Fruit fly (Drosophila melanogaster) whole organism, embryonic: ENCODE data around the gene CG2841.

Experiments used
- CG10462 ChIP-seq: fragments of 200-800 bp; sonication (Bioruptor generic); optimal IDR thresholded peaks from 2 replicates; lab custom pipeline; 2016; ENCODE audit warnings: missing biosample characterization, missing genetic modification characterization
- CG12769 ChIP-seq: fragments of 200-800 bp; sonication (Bioruptor generic); optimal IDR thresholded peaks from 2 replicates; lab custom pipeline; 2019; ENCODE audit warnings: missing biosample characterization, mild to moderate bottlenecking, missing genetic modification characterization, moderate library complexity
- CG12942 ChIP-seq: fragments of 200-800 bp; sonication (Bioruptor generic); optimal IDR thresholded peaks from 3 replicates; lab custom pipeline; 2016; ENCODE audit warnings: missing biosample characterization, missing genetic modification characterization
- CG13123 ChIP-seq: fragments of 200-800 bp; sonication (Bioruptor generic); optimal IDR thresholded peaks from 2 replicates; lab custom pipeline; 2016; ENCODE audit warnings: missing biosample characterization, missing genetic modification characterization
- CG1529 ChIP-seq: fragments of 200-800 bp; sonication (Bioruptor generic); optimal IDR thresholded peaks from 3 replicates; lab custom pipeline; 2018; ENCODE audit warnings: missing biosample characterization, missing genetic modification characterization
- CG1832 ChIP-seq: fragments of 200-800 bp; sonication (Bioruptor generic); optimal IDR thresholded peaks from 2 replicates; lab custom pipeline; 2017; ENCODE audit warnings: missing biosample characterization, mild to moderate bottlenecking, missing genetic modification characterization, inconsistent platforms
- CG3838 ChIP-seq: fragments of 200-800 bp; sonication (Bioruptor generic); optimal IDR thresholded peaks from 3 replicates; lab custom pipeline; 2016; ENCODE audit warnings: missing biosample characterization, missing genetic modification characterization
- CG4282 ChIP-seq: fragments of 200-800 bp; sonication (Bioruptor generic); optimal IDR thresholded peaks from 2 replicates; lab custom pipeline; 2016; ENCODE audit warnings: missing biosample characterization, missing genetic modification characterization
- CG6791 ChIP-seq: fragments of 200-800 bp; sonication (Bioruptor generic); IDR thresholded peaks from 3 replicates; pipeline ENCODE4 v1.3.6; 2022; ENCODE audit warnings: missing biosample characterization, missing genetic modification characterization; ENCODE audit not compliant: partially characterized antibody
- CG6813 ChIP-seq: fragments of 200-800 bp; sonication (Bioruptor generic); optimal IDR thresholded peaks from 2 replicates; lab custom pipeline; 2017; ENCODE audit warnings: missing biosample characterization, missing genetic modification characterization, mild to moderate bottlenecking, moderate library complexity, missing genetic modification reagents
- CG6854 ChIP-seq: fragments of 200-800 bp; sonication (Bioruptor generic); optimal IDR thresholded peaks from 3 replicates; lab custom pipeline; 2017; ENCODE audit warnings: missing biosample characterization, mild to moderate bottlenecking, missing genetic modification characterization
- CG8281 ChIP-seq: fragments of 200-800 bp; sonication (Bioruptor generic); optimal IDR thresholded peaks from 2 replicates; lab custom pipeline; 2018; ENCODE audit warnings: missing biosample characterization, mild to moderate bottlenecking, missing genetic modification characterization, moderate library complexity
- CoRest ChIP-seq: fragments of 200-800 bp; sonication (Bioruptor generic); optimal IDR thresholded peaks from 3 replicates; lab custom pipeline; 2018; ENCODE audit warnings: missing biosample characterization, mild to moderate bottlenecking, missing genetic modification characterization, moderate library complexity
- Drgx ChIP-seq: fragments of 200-800 bp; sonication (Bioruptor generic); IDR thresholded peaks from 2 replicates; pipeline ENCODE4 v1.3.6; 2022; ENCODE audit warnings: missing biosample characterization, missing genetic modification characterization
- Gsc ChIP-seq: fragments of 200-800 bp; sonication (Bioruptor generic); IDR thresholded peaks from 2 replicates; pipeline ENCODE4 v1.3.6; 2022; ENCODE audit warnings: missing biosample characterization, missing genetic modification characterization
- Hey ChIP-seq: fragments of 200-800 bp; sonication (Bioruptor generic); optimal IDR thresholded peaks from 3 replicates; lab custom pipeline; 2018; ENCODE audit warnings: missing biosample characterization, mild to moderate bottlenecking, missing genetic modification characterization
- Max ChIP-seq: fragments of 200-800 bp; sonication (Bioruptor generic); optimal IDR thresholded peaks from 2 replicates; lab custom pipeline; 2016; ENCODE audit warnings: missing biosample characterization, mild to moderate bottlenecking, missing genetic modification characterization
- Ptx1 ChIP-seq: fragments of 200-800 bp; sonication (Bioruptor generic); IDR thresholded peaks from 2 replicates; pipeline ENCODE4 v1.3.6; 2022; ENCODE audit warnings: missing biosample characterization, missing genetic modification characterization
- Scr ChIP-seq: fragments of 200-800 bp; sonication (Bioruptor generic); IDR thresholded peaks from 2 replicates; pipeline ENCODE4 v1.3.6; 2022; ENCODE audit warnings: missing biosample characterization, missing genetic modification characterization; ENCODE audit not compliant: partially characterized antibody
- Sin3A ChIP-seq: fragments of >200 bp; optimal IDR thresholded peaks from 2 replicates; lab custom pipeline; 2018
- Taf1 ChIP-seq: fragments of 200-800 bp; sonication (Bioruptor generic); IDR thresholded peaks from 2 replicates; pipeline ENCODE4 v1.3.6; 2022; ENCODE audit warnings: missing biosample characterization, missing genetic modification characterization
- Trl ChIP-seq, 3 experiments: fragments of >200 bp in 2 of 3; fragments of 200-800 bp in 1 of 3; sonication (Bioruptor generic) in 1 of 3; optimal IDR thresholded peaks; 2 replicates in 1 of 3; 3 replicates in 2 of 3; lab custom pipeline; 2016 to 2017; ENCODE audit warnings: missing biosample characterization in 1 of 3, missing genetic modification characterization in 1 of 3
- Xbp1 ChIP-seq: fragments of 200-800 bp; sonication (Bioruptor generic); optimal IDR thresholded peaks from 3 replicates; lab custom pipeline; 2016; ENCODE audit warnings: missing biosample characterization, mild to moderate bottlenecking, missing genetic modification characterization
- bigmax ChIP-seq: fragments of 200-800 bp; sonication (Bioruptor generic); optimal IDR thresholded peaks from 2 replicates; lab custom pipeline; 2018; ENCODE audit warnings: missing biosample characterization, mild to moderate bottlenecking, missing genetic modification characterization
- bsh ChIP-seq, 2 experiments: fragments of 200-800 bp; sonication (Bioruptor generic); optimal IDR thresholded peaks; 2 replicates each; lab custom pipeline; 2017 to 2018; ENCODE audit warnings: mild to moderate bottlenecking in 2 of 2, missing biosample characterization in 2 of 2, missing genetic modification characterization in 2 of 2, moderate library complexity in 1 of 2
- crol ChIP-seq: fragments of 200-800 bp; sonication (Bioruptor generic); IDR thresholded peaks from 2 replicates; pipeline ENCODE4 v1.3.6; 2022; ENCODE audit warnings: missing biosample characterization, missing genetic modification characterization
- grau ChIP-seq: fragments of 200-800 bp; optimal IDR thresholded peaks from 3 replicates; lab custom pipeline; 2019; ENCODE audit warnings: missing biosample characterization, mild to moderate bottlenecking, missing genetic modification characterization, moderate library complexity
- ham ChIP-seq: fragments of 200-800 bp; sonication (Bioruptor generic); IDR thresholded peaks from 2 replicates; pipeline ENCODE4 v1.3.6; 2022; ENCODE audit warnings: missing biosample characterization, missing genetic modification characterization
- hth ChIP-seq: fragments of >200 bp; optimal IDR thresholded peaks from 2 replicates; lab custom pipeline; 2017; ENCODE audit warnings: inconsistent platforms
- ind ChIP-seq: fragments of 200-800 bp; sonication (Bioruptor generic); optimal IDR thresholded peaks from 3 replicates; lab custom pipeline; 2016; ENCODE audit warnings: missing biosample characterization, missing genetic modification characterization
- jing ChIP-seq: fragments of 200-800 bp; sonication (Bioruptor generic); optimal IDR thresholded peaks from 2 replicates; lab custom pipeline; 2018; ENCODE audit warnings: missing biosample characterization, mild to moderate bottlenecking, missing genetic modification characterization
- pan ChIP-seq, 4 experiments: fragments of >200 bp in 3 of 4; fragments of 200-800 bp in 1 of 4; sonication (Bioruptor generic) in 1 of 4; optimal IDR thresholded peaks in 3 of 4; IDR thresholded peaks in 1 of 4; 2 replicates each; pipeline versions ENCODE4 v1.3.6 to Lab custom; 2017 to 2022; ENCODE audit warnings: missing biosample characterization in 2 of 4, missing genetic modification characterization in 2 of 4, mixed read lengths in 1 of 4
- peb ChIP-seq: fragments of 200-800 bp; sonication (Bioruptor generic); IDR thresholded peaks from 2 replicates; pipeline ENCODE4 v1.3.6; 2022; ENCODE audit warnings: missing biosample characterization, missing genetic modification characterization
- prd ChIP-seq, 3 experiments: fragments of >200 bp in 2 of 3; fragments of 200-800 bp in 1 of 3; sonication (Bioruptor generic) in 1 of 3; optimal IDR thresholded peaks in 2 of 3; IDR thresholded peaks in 1 of 3; 2 replicates in 2 of 3; 3 replicates in 1 of 3; pipeline versions ENCODE4 v1.3.6 to Lab custom; 2017 to 2022; ENCODE audit warnings: missing biosample characterization in 1 of 3, missing genetic modification characterization in 1 of 3
- psq ChIP-seq: fragments of 200-800 bp; sonication (Bioruptor generic); optimal IDR thresholded peaks from 2 replicates; lab custom pipeline; 2017; ENCODE audit warnings: missing biosample characterization, missing genetic modification characterization
- pum ChIP-seq: fragments of 200-800 bp; sonication (Bioruptor generic); optimal IDR thresholded peaks from 2 replicates; lab custom pipeline; 2016; ENCODE audit warnings: missing biosample characterization, missing genetic modification characterization
- ro ChIP-seq: fragments of 200-800 bp; sonication (Bioruptor generic); IDR thresholded peaks from 2 replicates; pipeline ENCODE4 v1.3.6; 2022; ENCODE audit warnings: missing biosample characterization, missing genetic modification characterization
- row ChIP-seq: fragments of 200-800 bp; sonication (Bioruptor generic); IDR thresholded peaks from 3 replicates; pipeline ENCODE4 v1.3.6; 2022; ENCODE audit warnings: missing biosample characterization, missing genetic modification characterization
- sens ChIP-seq: fragments of 200-800 bp; sonication (Bioruptor generic); peaks from one replicate; lab custom pipeline; 2016; ENCODE audit warnings: missing biosample characterization, missing genetic modification characterization
- sisA ChIP-seq: fragments of 200-800 bp; sonication (Bioruptor generic); IDR thresholded peaks from 2 replicates; pipeline ENCODE4 v1.3.6; 2022; ENCODE audit warnings: missing biosample characterization, missing genetic modification characterization
- sr ChIP-seq: fragments of 200-800 bp; sonication (Bioruptor generic); IDR thresholded peaks from 3 replicates; pipeline ENCODE4 v1.3.6; 2022; ENCODE audit warnings: missing biosample characterization, missing genetic modification characterization
- z ChIP-seq: fragments of 200-800 bp; sonication (Bioruptor generic); IDR thresholded peaks from 3 replicates; pipeline ENCODE4 v1.3.6; 2022; ENCODE audit warnings: missing biosample characterization, missing genetic modification characterization

The CG2841 gene

DNA sequence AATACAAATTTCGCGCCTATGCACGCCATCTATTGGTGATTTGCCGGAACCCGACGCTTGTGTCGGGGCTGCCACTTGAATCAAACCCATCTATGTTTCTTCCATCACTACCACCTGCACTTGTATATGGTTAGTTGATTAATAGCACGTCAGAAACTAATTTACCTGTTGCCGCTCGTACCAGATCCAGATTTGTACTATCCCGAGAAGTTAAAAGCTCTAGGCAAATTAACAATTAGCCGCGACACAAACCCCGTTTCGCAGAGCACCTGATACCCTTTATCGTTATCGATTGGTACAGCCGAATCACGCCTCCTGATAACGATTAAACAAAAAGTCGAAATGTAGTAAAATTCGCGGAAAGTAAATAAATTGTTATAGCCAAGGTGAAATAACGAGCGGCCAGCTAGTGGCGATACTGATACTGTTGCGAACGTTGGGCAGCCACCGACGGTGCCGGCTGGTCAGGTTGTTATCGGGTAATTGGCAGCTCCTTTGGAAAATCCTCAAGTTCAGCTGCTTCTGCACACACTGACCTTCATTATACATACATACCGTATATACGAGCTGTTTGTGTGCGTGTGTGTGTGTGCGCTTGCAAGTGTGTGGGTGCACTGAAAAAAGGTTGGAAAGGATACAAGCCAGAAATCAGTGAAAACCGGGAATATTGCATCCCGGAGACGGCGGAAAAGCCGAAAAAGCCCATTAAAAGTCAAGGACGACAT, 26.0 kb downstream of the CG2841 start (continued):
- TF ChIP-seq bigmax (peak; percentile 32), Xbp1 (GFP tag; lab: Kevin White, UChicago) (peak; percentile 12), Max (GFP tag; lab: Kevin White, UChicago) (no peak), row (GFP tag; lab: Robert Waterston, UW) (no peak), jing (GFP tag; lab: Kevin White, UChicago) (no peak), ind (GFP tag; lab: Kevin White, UChicago) (no peak), CG12769 (tag; lab: Kevin White, UChicago) (peak; percentile 85), hth (lab: Kevin White, UChicago) (no peak), psq (GFP tag; lab: Kevin White, UChicago) (no peak), pan (optimal IDR thresholded peaks at IDR 0.05; lab: Kevin White, UChicago) (no peak), pan (GFP tag; optimal IDR thresholded peaks at IDR 0.05 in 1 of 2, IDR thresholded peaks at IDR 0.05 in 1 of 2) (no peak), Sin3A (lab: Kevin White, UChicago) (peak; percentile 82), pum (no peak), CG10462 (no peak), prd (optimal IDR thresholded peaks at IDR 0.05; lab: Kevin White, UChicago) (no peak), prd (GFP tag; IDR thresholded peaks at IDR 0.05; lab: Robert Waterston, UW) (peak; percentile 15; the same call in 1 of the 3 replicates), CG6813 (GFP tag; lab: Kevin White, UChicago) (no peak), Gsc (GFP tag; lab: Robert Waterston, UW) (no peak), CG1529 (GFP tag; lab: Kevin White, UChicago) (no peak), ham (no peak), peb (no peak), CG13123 (no peak), grau (peak; percentile 1), CG4282 (GFP tag; lab: Kevin White, UChicago) (no peak), CG12942 (GFP tag; lab: Kevin White, UChicago) (no peak), sisA (no peak), Trl (optimal IDR thresholded peaks at IDR 0.05; lab: Kevin White, UChicago) (no peak), Trl (GFP tag; optimal IDR thresholded peaks at IDR 0.05; lab: Kevin White, UChicago) (no peak), Hey (tag; lab: Kevin White, UChicago) (no peak), CoRest (peak; percentile 44), CG3838 (GFP tag; lab: Kevin White, UChicago) (no peak), ro (GFP tag; lab: Robert Waterston, UW) (no peak), CG8281 (tag; lab: Kevin White, UChicago) (no peak), Scr (GFP tag; lab: Robert Waterston, UW) (peak; percentile 62), Taf1 (GFP tag; lab: Robert Waterston, UW) (no peak)

- TF ChIP-seq sr (GFP tag; lab: Robert Waterston, UW), result 0 out of 3 replicates have a peak, but pooled peaks have one; percentile 8
- no peak for TF ChIP-seq z (GFP tag; lab: Robert Waterston, UW)
- TF ChIP-seq, all 482 proteins: peak for 1
Observed at dm6 chrX:2337184-2337583, 29.0 kb downstream of the CG2841 start.

DNA sequence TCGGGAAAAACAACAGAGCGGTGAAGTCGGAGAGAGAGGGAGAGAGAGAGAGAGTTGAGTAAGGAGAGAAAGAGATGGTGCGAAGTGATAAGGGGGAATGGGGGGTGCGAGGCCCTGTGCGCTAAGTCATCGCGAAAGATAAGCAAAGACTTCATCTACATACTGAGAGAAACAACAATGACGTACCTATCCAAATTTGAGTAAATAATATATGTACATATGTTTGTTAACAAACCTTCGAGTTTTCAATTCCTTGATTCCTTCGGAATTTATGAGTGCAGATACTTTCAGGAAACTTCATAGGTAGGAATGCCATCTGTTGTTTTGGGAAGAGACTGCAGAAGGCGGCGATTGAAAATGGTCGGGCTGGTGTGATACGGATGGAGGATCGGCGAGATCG, 29.7 kb downstream of the CG2841 start:
- peak in 1 of 2 experiments; percentile 39 for TF ChIP-seq Trl (optimal IDR thresholded peaks at IDR 0.05; lab: Kevin White, UChicago)
- TF ChIP-seq Trl (GFP tag; optimal IDR thresholded peaks at IDR 0.05; lab: Kevin White, UChicago), result no peak
- no peak for TF ChIP-seq CG6791 (GFP tag; lab: Robert Waterston, UW)
- TF ChIP-seq crol (GFP tag; lab: Robert Waterston, UW), result peak; percentile 74
- TF ChIP-seq Ptx1 (GFP tag; lab: Robert Waterston, UW), result no peak
- 0 out of 2 replicates have a peak, but pooled peaks have one; percentile 25 for TF ChIP-seq Drgx (GFP tag; lab: Robert Waterston, UW)
- no peak for TF ChIP-seq CG6854 (GFP tag; lab: Kevin White, UChicago)
- TF ChIP-seq bsh (GFP tag; optimal IDR thresholded peaks at IDR 0.05; lab: Kevin White, UChicago), result peak in 1 of 2 experiments; percentile 25
- peak; percentile 77 for TF ChIP-seq sens
- peak; percentile 60 for TF ChIP-seq CG1832 (GFP tag; lab: Kevin White, UChicago)
